Fruit fly (Drosophila melanogaster) whole organism, adult: ENCODE data around the gene Ugt305A1.

Experiments used
- CG12768 ChIP-seq: fragments of 200-800 bp; sonication (Bioruptor generic); optimal IDR thresholded peaks from 2 replicates; lab custom pipeline; 2017; ENCODE audit warnings: missing biosample characterization, missing genetic modification characterization, mild to moderate bottlenecking, moderate library complexity, missing genetic modification reagents
- CG1620 ChIP-seq: fragments of 200-800 bp; sonication (Bioruptor generic); optimal IDR thresholded peaks from 2 replicates; lab custom pipeline; 2016; ENCODE audit warnings: missing biosample characterization, missing genetic modification characterization
- CG33017 ChIP-seq: fragments of 200-800 bp; sonication (Bioruptor generic); optimal IDR thresholded peaks from 2 replicates; lab custom pipeline; 2018; ENCODE audit warnings: missing biosample characterization, mild to moderate bottlenecking, missing genetic modification characterization, moderate library complexity
- CG5204 ChIP-seq: fragments of 200-800 bp; sonication (Bioruptor generic); optimal IDR thresholded peaks from 2 replicates; lab custom pipeline; 2016; ENCODE audit warnings: missing biosample characterization, missing genetic modification characterization
- CG7045 ChIP-seq: fragments of 200-800 bp; sonication (Bioruptor generic); optimal IDR thresholded peaks from 2 replicates; lab custom pipeline; 2017; ENCODE audit warnings: missing biosample characterization, mild to moderate bottlenecking, missing genetic modification characterization
- Clk ChIP-seq: fragments of 200-800 bp; sonication (Bioruptor generic); optimal IDR thresholded peaks from 2 replicates; lab custom pipeline; 2017; ENCODE audit warnings: missing biosample characterization, missing genetic modification characterization
- Crg-1 ChIP-seq: fragments of 200-800 bp; sonication (Bioruptor generic); optimal IDR thresholded peaks from 2 replicates; lab custom pipeline; 2016; ENCODE audit warnings: missing biosample characterization, missing genetic modification characterization
- Hr96 ChIP-seq: fragments of 200-800 bp; sonication (Bioruptor generic); optimal IDR thresholded peaks from 2 replicates; lab custom pipeline; 2016; ENCODE audit warnings: missing biosample characterization, missing genetic modification characterization
- Mnt ChIP-seq: fragments of 200-800 bp; sonication (Bioruptor generic); optimal IDR thresholded peaks from 2 replicates; lab custom pipeline; 2016; ENCODE audit warnings: missing biosample characterization, mild to moderate bottlenecking, missing genetic modification characterization
- ovo ChIP-seq: fragments of 200-800 bp; sonication (Bioruptor generic); optimal IDR thresholded peaks from 2 replicates; lab custom pipeline; 2016; ENCODE audit warnings: missing biosample characterization, missing genetic modification characterization
- pad ChIP-seq: fragments of 200-800 bp; sonication (Bioruptor generic); optimal IDR thresholded peaks from 3 replicates; lab custom pipeline; 2017; ENCODE audit warnings: missing biosample characterization, missing genetic modification characterization, mild to moderate bottlenecking, moderate library complexity, missing genetic modification reagents
- toe ChIP-seq: fragments of 200-800 bp; sonication (Bioruptor generic); optimal IDR thresholded peaks from 2 replicates; lab custom pipeline; 2016; ENCODE audit warnings: missing biosample characterization, missing genetic modification characterization

DNA sequence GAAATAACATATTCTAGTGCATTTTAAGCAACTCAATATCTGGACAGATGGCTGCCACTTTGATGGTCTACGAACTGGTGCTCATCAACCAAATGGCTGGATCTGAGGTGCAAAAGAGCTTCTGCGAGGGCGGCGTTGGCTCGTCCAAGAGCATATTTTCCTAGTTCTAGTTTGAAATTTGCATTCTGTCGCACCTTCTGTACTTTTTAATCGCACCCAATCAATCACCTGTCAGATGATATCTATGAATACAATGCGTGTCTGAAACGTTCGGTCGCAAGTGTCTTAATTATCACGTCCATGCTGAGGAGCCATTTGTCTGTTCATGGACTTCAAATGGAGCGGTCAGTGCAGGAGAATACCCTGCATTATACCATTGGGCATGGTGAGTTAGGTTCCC lies 27.8 kb upstream of the Ugt305A1 start, which contains the start of the genes Gr64d and Gr64e:
- TF ChIP-seq toe (GFP tag; lab: Kevin White, UChicago) (no peak), Hr96 (GFP tag; lab: Kevin White, UChicago) (no peak), CG33017 (no peak), Clk (GFP tag; lab: Kevin White, UChicago) (no peak), CG5204 (GFP tag; lab: Kevin White, UChicago) (no peak), CG7045 (GFP tag; lab: Kevin White, UChicago) (no peak), ovo (GFP tag; lab: Kevin White, UChicago) (no peak), pad (GFP tag; lab: Kevin White, UChicago) (no peak), Crg-1 (no peak), Mnt (GFP tag; lab: Kevin White, UChicago) (no peak), CG12768 (GFP tag; lab: Kevin White, UChicago) (no peak), CG1620 (GFP tag; lab: Kevin White, UChicago) (no peak)
